Worm (Caenorhabditis elegans): ENCODE data around the gene T28F3.5.

The T28F3.5 gene

DNA sequence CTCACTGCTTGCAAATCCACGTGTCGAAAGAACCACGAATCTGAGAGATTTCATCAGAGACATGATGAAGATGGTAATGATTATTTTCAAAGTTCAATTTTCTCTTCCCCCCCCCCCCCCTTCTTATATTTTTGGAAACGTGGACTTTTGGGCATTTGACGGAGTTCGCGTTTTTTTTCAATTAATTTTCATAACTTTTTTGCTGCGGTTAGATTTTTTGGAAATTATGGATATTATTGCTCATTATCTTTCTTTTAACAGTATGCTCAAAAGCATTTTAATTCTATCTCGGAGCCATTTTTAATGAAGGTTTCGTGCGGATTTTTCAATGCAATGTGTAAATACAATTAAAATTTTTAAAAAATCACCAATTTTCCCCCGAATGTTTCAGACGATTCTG, 35.3 kb upstream of the T28F3.5 start, which contains the start of gene phyh-1:
TSS of gene phyh-1 (minus strand) at position 101 of the 400 bp plus-strand sequence.
- TF ChIP-seq ceh-9 (tag; optimal IDR thresholded peaks at IDR 0.05) = no peak
- TF ChIP-seq ceh-16 (tag; optimal IDR thresholded peaks at IDR 0.05) = no peak
- no peak for TF ChIP-seq daf-12 (tag; optimal IDR thresholded peaks at IDR 0.05)
- TF ChIP-seq ceh-82 (tag; optimal IDR thresholded peaks at IDR 0.05) = no peak
- TF ChIP-seq egl-5 (tag; optimal IDR thresholded peaks at IDR 0.05) = no peak
- no peak for TF ChIP-seq elt-1 (tag; optimal IDR thresholded peaks at IDR 0.05)
- TF ChIP-seq nhr-23 (tag; optimal IDR thresholded peaks at IDR 0.05) = no peak
- no peak for TF ChIP-seq nhr-237 (tag; optimal IDR thresholded peaks at IDR 0.05)
- no peak for TF ChIP-seq ZK546.5 (tag; optimal IDR thresholded peaks at IDR 0.05)
- no peak for TF ChIP-seq ama-1 (optimal IDR thresholded peaks at IDR 0.05)
- no peak for TF ChIP-seq ceh-28 (tag; optimal IDR thresholded peaks at IDR 0.05)
- TF ChIP-seq ztf-4 (tag; optimal IDR thresholded peaks at IDR 0.05) = no peak
- no peak for TF ChIP-seq nhr-67 (tag; optimal IDR thresholded peaks at IDR 0.05)
- no peak for TF ChIP-seq pha-4 (tag; optimal IDR thresholded peaks at IDR 0.05)
- TF ChIP-seq R02D3.7 (tag; optimal IDR thresholded peaks at IDR 0.05) = no peak
- TF ChIP-seq skn-1 (tag; optimal IDR thresholded peaks at IDR 0.05) = no peak
- TF ChIP-seq jun-1 (tag; optimal IDR thresholded peaks at IDR 0.05) = no peak
- TF ChIP-seq zag-1 (tag; optimal IDR thresholded peaks at IDR 0.05) = no peak
- TF ChIP-seq nhr-43 (tag; optimal IDR thresholded peaks at IDR 0.05; ENCODE audit: poor library complexity, severe bottlenecking) = no peak

DNA sequence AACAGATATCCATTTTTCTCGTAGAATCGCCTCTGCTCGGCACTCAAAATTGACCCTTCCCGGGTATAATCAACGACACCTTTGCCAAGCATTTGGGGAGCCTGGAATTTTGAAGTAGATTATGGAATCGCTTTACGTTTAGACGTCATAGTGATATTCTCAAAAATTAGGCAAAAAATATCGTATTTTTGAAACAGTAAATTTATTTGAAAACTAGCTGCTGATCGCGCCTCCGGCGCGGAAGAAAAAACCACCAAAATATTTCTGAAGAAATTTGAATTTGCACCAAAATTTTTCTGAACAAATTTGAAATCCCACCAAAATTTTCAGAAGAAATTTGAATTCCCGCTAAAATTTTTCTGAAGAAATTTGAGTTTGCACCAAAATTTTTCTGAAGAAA, 32.2 kb upstream of the T28F3.5 start, which contains the start of gene ZK550.6:
TSS of gene ZK550.6 (minus strand) at position 101 of the 400 bp plus-strand sequence.
- no peak for TF ChIP-seq tbx-2 (tag; optimal IDR thresholded peaks at IDR 0.05)
- no peak for TF ChIP-seq fos-1 (tag; optimal IDR thresholded peaks at IDR 0.05)
- TF ChIP-seq elt-2 (tag; optimal IDR thresholded peaks at IDR 0.05) = no peak
- TF ChIP-seq egl-5 (tag; optimal IDR thresholded peaks at IDR 0.05) = no peak
- TF ChIP-seq fkh-2 (tag; optimal IDR thresholded peaks at IDR 0.05) = no peak
- TF ChIP-seq nhr-67 (tag; optimal IDR thresholded peaks at IDR 0.05) = no peak
- TF ChIP-seq nhr-43 (tag; optimal IDR thresholded peaks at IDR 0.05; ENCODE audit: poor library complexity, severe bottlenecking) = no peak
- TF ChIP-seq nhr-11 (tag; optimal IDR thresholded peaks at IDR 0.05) = no peak
- TF ChIP-seq nhr-28 (tag; optimal IDR thresholded peaks at IDR 0.05) = no peak
- no peak for TF ChIP-seq ama-1 (optimal IDR thresholded peaks at IDR 0.05)
- no peak for TF ChIP-seq unc-62 (GFP tag; optimal IDR thresholded peaks at IDR 0.05)
- TF ChIP-seq ztf-4 (tag; optimal IDR thresholded peaks at IDR 0.05) = no peak

DNA sequence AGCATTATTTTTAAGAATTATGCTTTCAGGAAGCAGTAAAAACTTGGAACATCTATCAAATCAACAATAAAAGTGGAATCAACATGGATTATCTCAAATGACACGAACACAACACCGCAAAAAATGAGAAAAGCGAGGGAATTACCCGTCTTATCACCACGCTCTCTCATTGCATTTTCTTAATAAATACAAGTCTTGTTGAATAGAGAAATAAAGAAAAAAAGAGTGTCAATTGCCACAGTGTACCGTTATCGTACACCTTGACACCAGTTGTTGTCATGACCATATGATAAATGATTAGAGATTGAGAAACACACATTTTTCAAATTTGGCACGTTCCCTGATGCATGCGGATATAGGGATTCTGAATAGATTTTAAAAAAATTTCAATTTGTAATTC, 30.9 kb upstream of the T28F3.5 start:
- TF ChIP-seq nhr-43 (tag; optimal IDR thresholded peaks at IDR 0.05; ENCODE audit: poor library complexity, severe bottlenecking) (peak; percentile 28), nhr-76 (tag; optimal IDR thresholded peaks at IDR 0.05) (peak; percentile 85), lin-15B (tag; optimal IDR thresholded peaks at IDR 0.05) (no peak), nhr-237 (tag; optimal IDR thresholded peaks at IDR 0.05) (no peak), ceh-28 (tag; optimal IDR thresholded peaks at IDR 0.05) (no peak), nfya-1 (tag; optimal IDR thresholded peaks at IDR 0.05; ENCODE audit: insufficient read depth) (peak; percentile 28), egl-27 (tag; optimal IDR thresholded peaks at IDR 0.05) (no peak), ceh-9 (tag; optimal IDR thresholded peaks at IDR 0.05) (no peak), nhr-12 (tag; optimal IDR thresholded peaks at IDR 0.05) (no peak), zag-1 (tag; optimal IDR thresholded peaks at IDR 0.05) (no peak), fkh-10 (GFP tag; optimal IDR thresholded peaks at IDR 0.05) (no peak), nhr-77 (tag; optimal IDR thresholded peaks at IDR 0.05) (no peak), elt-3 (tag; optimal IDR thresholded peaks at IDR 0.05) (no peak), mdl-1 (tag; optimal IDR thresholded peaks at IDR 0.05) (no peak), elt-1 (tag; optimal IDR thresholded peaks at IDR 0.05) (no peak), nhr-67 (tag; optimal IDR thresholded peaks at IDR 0.05) (no peak), ZK546.5 (tag; optimal IDR thresholded peaks at IDR 0.05) (no peak), nhr-25 (tag; optimal IDR thresholded peaks at IDR 0.05) (no peak), jun-1 (tag; optimal IDR thresholded peaks at IDR 0.05) (peak; percentile 10), tbx-2 (tag; optimal IDR thresholded peaks at IDR 0.05) (no peak), nhr-23 (tag; optimal IDR thresholded peaks at IDR 0.05) (peak; percentile 56), pqm-1 (tag; optimal IDR thresholded peaks at IDR 0.05) (peak; percentile 93), snpc-4 (tag; optimal IDR thresholded peaks at IDR 0.05) (no peak), daf-12 (tag; optimal IDR thresholded peaks at IDR 0.05) (no peak), elt-2 (tag; optimal IDR thresholded peaks at IDR 0.05) (peak; percentile 96), ama-1 (optimal IDR thresholded peaks at IDR 0.05) (no peak), pha-4 (tag; optimal IDR thresholded peaks at IDR 0.05) (peak; percentile 64), unc-62 (GFP tag; optimal IDR thresholded peaks at IDR 0.05) (no peak)
